Worm (Caenorhabditis elegans): ENCODE measurements around the gene his-61.

Gene his-61

ce11 chrIV:7486201-7486947 is at the start of gene his-61, which contains the start of gene his-62 (continued):
- TF ChIP-seq pha-4 (GFP tag; IDR thresholded peaks at IDR 0.05): peak; percentile 66; the same call in 1 of the 2 replicates
- no peak for TF ChIP-seq pha-4 (tag; optimal IDR thresholded peaks at IDR 0.05)
- peak; percentile 18 for TF ChIP-seq nhr-28 (tag; optimal IDR thresholded peaks at IDR 0.05)
- no peak for TF ChIP-seq aly-2 (tag; optimal IDR thresholded peaks at IDR 0.05)
- TF ChIP-seq unc-39 (tag; optimal IDR thresholded peaks at IDR 0.05): no peak
- peak; percentile 91 for TF ChIP-seq hlh-11 (tag; optimal IDR thresholded peaks at IDR 0.05)
- peak in 1 of 2 experiments; percentile 79 for TF ChIP-seq lsy-2 (tag; optimal IDR thresholded peaks at IDR 0.05)
- peak; percentile 61 for TF ChIP-seq egl-43 (GFP tag; IDR thresholded peaks at IDR 0.05)
- no peak for TF ChIP-seq mxl-2 (GFP tag; conservative IDR thresholded peaks at IDR 0.05)
- TF ChIP-seq zip-2 (tag; optimal IDR thresholded peaks at IDR 0.05): no peak
- no peak for TF ChIP-seq spr-3 (GFP tag; optimal IDR thresholded peaks at IDR 0.05)
- TF ChIP-seq fos-1 (tag; optimal IDR thresholded peaks at IDR 0.05): no peak
- no peak for TF ChIP-seq nhr-111 (GFP tag; optimal IDR thresholded peaks at IDR 0.05)
- TF ChIP-seq spr-1 (tag; optimal IDR thresholded peaks at IDR 0.05): no peak
- TF ChIP-seq set-16 (GFP tag; IDR thresholded peaks at IDR 0.05): peak; percentile 27; the same call in 1 of the 2 replicates
- TF ChIP-seq ZK546.5 (tag; optimal IDR thresholded peaks at IDR 0.05): no peak
- TF ChIP-seq D1046.2 (GFP tag; IDR thresholded peaks at IDR 0.05): 0 out of 2 replicates have a peak, but pooled peaks have one; percentile 40
- TF ChIP-seq nhr-48 (tag; optimal IDR thresholded peaks at IDR 0.05): peak; percentile 97
- no peak for TF ChIP-seq ceh-32 (tag; optimal IDR thresholded peaks at IDR 0.05; ENCODE audit: poor library complexity)
- TF ChIP-seq Y105C5A.15 (GFP tag; IDR thresholded peaks at IDR 0.05): no peak
- peak; percentile 74 for TF ChIP-seq rbr-2 (tag; optimal IDR thresholded peaks at IDR 0.05)
- peak; percentile 45; the same call in 1 of the 2 replicates for TF ChIP-seq lin-1 (GFP tag; IDR thresholded peaks at IDR 0.05)
- TF ChIP-seq Y75B8A.6 (GFP tag; IDR thresholded peaks at IDR 0.05): no peak
- TF ChIP-seq F10B5.3 (tag; optimal IDR thresholded peaks at IDR 0.05): peak; percentile 72
- TF ChIP-seq T20F7.1 (GFP tag; optimal IDR thresholded peaks at IDR 0.05): peak; percentile 67
- TF ChIP-seq daf-16 (GFP tag; optimal IDR thresholded peaks at IDR 0.05): peak in 1 of 2 experiments; percentile 17
- peak; percentile 87 for TF ChIP-seq daf-16 (tag; optimal IDR thresholded peaks at IDR 0.05)
- TF ChIP-seq unc-130 (GFP tag; optimal IDR thresholded peaks at IDR 0.05): no peak
- TF ChIP-seq zfp-2 (tag; optimal IDR thresholded peaks at IDR 0.05): no peak
- 0 out of 2 replicates have a peak, but pooled peaks have one; percentile 46 for TF ChIP-seq saeg-2 (GFP tag; IDR thresholded peaks at IDR 0.05)
- peak; percentile 42 for TF ChIP-seq dpl-1 (GFP tag; optimal IDR thresholded peaks at IDR 0.05)
- peak; percentile 82 for TF ChIP-seq aha-1 (tag)
- TF ChIP-seq duxl-1 (tag; optimal IDR thresholded peaks at IDR 0.05; ENCODE audit: poor library complexity): peak; percentile 52
- no peak for TF ChIP-seq attf-4 (tag; optimal IDR thresholded peaks at IDR 0.05)
- no peak for TF ChIP-seq daf-12 (tag; optimal IDR thresholded peaks at IDR 0.05)
- TF ChIP-seq mep-1 (tag; optimal IDR thresholded peaks at IDR 0.05): peak; percentile 90
- peak; percentile 4; the same call in 1 of the 2 replicates for TF ChIP-seq arid-1 (GFP tag; conservative IDR thresholded peaks at IDR 0.05)

- TF ChIP-seq lin-15B (tag; optimal IDR thresholded peaks at IDR 0.05): no peak
- no peak for TF ChIP-seq F44E2.7 (GFP tag; IDR thresholded peaks at IDR 0.05)
- no peak for TF ChIP-seq snpc-4 (tag; optimal IDR thresholded peaks at IDR 0.05)
- no peak for TF ChIP-seq hif-1 (tag; optimal IDR thresholded peaks at IDR 0.05)
- no peak for TF ChIP-seq daf-12 (tag; optimal IDR thresholded peaks at IDR 0.05)
- no peak for TF ChIP-seq arid-1 (GFP tag; conservative IDR thresholded peaks at IDR 0.05)
- TF ChIP-seq nhr-111 (GFP tag; optimal IDR thresholded peaks at IDR 0.05): no peak
- no peak for TF ChIP-seq dpl-1 (GFP tag; optimal IDR thresholded peaks at IDR 0.05)
- TF ChIP-seq ama-1 (optimal IDR thresholded peaks at IDR 0.05): no peak
- TF ChIP-seq lin-13 (GFP tag; optimal IDR thresholded peaks at IDR 0.05): no peak
- TF ChIP-seq lsy-2 (tag; optimal IDR thresholded peaks at IDR 0.05): no peak
- no peak for TF ChIP-seq lin-39 (tag; optimal IDR thresholded peaks at IDR 0.05)
- TF ChIP-seq nhr-48 (tag; optimal IDR thresholded peaks at IDR 0.05): no peak
- no peak for TF ChIP-seq lin-38 (GFP tag; IDR thresholded peaks at IDR 0.05)
- no peak for TF ChIP-seq spr-3 (GFP tag; optimal IDR thresholded peaks at IDR 0.05)
- TF ChIP-seq tra-1 (GFP tag; IDR thresholded peaks at IDR 0.05): no peak
- TF ChIP-seq tag-97 (GFP tag; IDR thresholded peaks at IDR 0.05): no peak
- no peak for TF ChIP-seq fos-1 (tag; optimal IDR thresholded peaks at IDR 0.05)
Measured at ce11 chrIV:7532360-7532759, 46.3 kb upstream of the his-61 start, which contains the start of gene R05G6.1. R05G6.1 (plus strand) TSS chrIV:7532660.
